Fruit fly (Drosophila melanogaster): ENCODE data around the gene pinta.

Gene pinta

DNA sequence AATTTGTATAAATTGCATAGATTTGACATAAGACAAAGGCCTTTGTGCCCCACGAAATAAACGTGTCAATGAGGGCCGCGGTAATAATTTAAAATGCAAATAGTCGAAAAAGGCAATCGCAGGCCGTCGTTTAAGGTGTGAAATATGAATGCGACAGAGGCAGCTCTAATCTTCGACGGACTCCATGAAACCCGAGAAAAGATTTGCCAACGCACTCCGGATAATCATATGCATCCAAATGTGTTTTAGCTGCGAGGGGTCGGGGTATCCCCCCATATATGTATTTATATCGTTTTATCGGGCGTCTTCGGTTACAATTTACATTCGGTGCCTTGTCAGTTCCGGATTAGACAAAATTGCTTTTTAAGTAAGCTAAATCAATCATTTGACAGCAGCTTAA lies 13.6 kb upstream of the pinta start:
- TF ChIP-seq kay (GFP tag; ENCODE audit: borderline replicate concordance) (no peak), CG5204 (GFP tag; optimal IDR thresholded peaks at IDR 0.05) (no peak), Hr96 (GFP tag; optimal IDR thresholded peaks at IDR 0.05) (no peak), bab1 (GFP tag; optimal IDR thresholded peaks at IDR 0.05) (no peak), Clk (GFP tag; optimal IDR thresholded peaks at IDR 0.05) (no peak), Crg-1 (GFP tag; optimal IDR thresholded peaks at IDR 0.05) (no peak), CG33017 (tag; optimal IDR thresholded peaks at IDR 0.05) (no peak), CG14711 (tag; optimal IDR thresholded peaks at IDR 0.05) (no peak), tj (GFP tag; optimal IDR thresholded peaks at IDR 0.05) (no peak), pad (GFP tag; optimal IDR thresholded peaks at IDR 0.05) (no peak), Mnt (GFP tag; optimal IDR thresholded peaks at IDR 0.05) (no peak), CG1620 (GFP tag; optimal IDR thresholded peaks at IDR 0.05) (no peak), ovo (GFP tag; optimal IDR thresholded peaks at IDR 0.05) (no peak), CG7101 (tag; optimal IDR thresholded peaks at IDR 0.05) (no peak), toe (GFP tag; optimal IDR thresholded peaks at IDR 0.05) (no peak)

DNA sequence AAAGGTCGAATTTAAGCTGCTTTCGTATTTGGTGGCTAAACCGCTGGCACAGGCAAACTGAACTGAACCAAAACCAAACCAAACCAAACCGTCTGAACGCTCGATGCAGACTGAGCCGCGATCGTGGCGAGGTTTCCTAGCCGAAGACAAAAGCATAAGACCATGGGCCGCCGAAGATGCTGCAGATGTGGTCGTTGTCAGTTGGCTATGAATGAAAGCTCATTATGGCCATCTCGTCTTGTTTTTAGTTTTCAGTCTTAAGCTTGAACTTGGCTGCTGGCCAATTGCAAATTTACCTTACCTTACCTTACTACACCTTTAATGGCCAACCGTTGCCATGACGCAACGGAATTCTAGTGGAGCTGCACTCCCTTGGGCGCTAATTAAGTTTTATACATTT lies 11.3 kb upstream of the pinta start, which contains the start of gene CG13847:
Gene CG13847, minus strand, starts transcription at position 101 of the 400 bp plus-strand sequence.
- no peak for TF ChIP-seq tj (GFP tag; optimal IDR thresholded peaks at IDR 0.05)
- no peak for TF ChIP-seq Crg-1 (GFP tag; optimal IDR thresholded peaks at IDR 0.05)
- TF ChIP-seq CG1620 (GFP tag; optimal IDR thresholded peaks at IDR 0.05), result no peak
- no peak for TF ChIP-seq Hr96 (GFP tag; optimal IDR thresholded peaks at IDR 0.05)
- TF ChIP-seq CG14711 (tag; optimal IDR thresholded peaks at IDR 0.05), result no peak
- TF ChIP-seq cnc (optimal IDR thresholded peaks at IDR 0.05), result no peak
- TF ChIP-seq kay (GFP tag; ENCODE audit: borderline replicate concordance), result no peak
- no peak for TF ChIP-seq bab1 (GFP tag; optimal IDR thresholded peaks at IDR 0.05)
- TF ChIP-seq cic (GFP tag; optimal IDR thresholded peaks at IDR 0.05), result no peak
- no peak for TF ChIP-seq CG12768 (GFP tag; optimal IDR thresholded peaks at IDR 0.05)
- no peak for TF ChIP-seq CG33017 (tag; optimal IDR thresholded peaks at IDR 0.05)
- no peak for TF ChIP-seq Mnt (GFP tag; optimal IDR thresholded peaks at IDR 0.05)
- no peak for TF ChIP-seq Clk (GFP tag; optimal IDR thresholded peaks at IDR 0.05)
- TF ChIP-seq pad (GFP tag; optimal IDR thresholded peaks at IDR 0.05), result no peak
- no peak for TF ChIP-seq toe (GFP tag; optimal IDR thresholded peaks at IDR 0.05)
- TF ChIP-seq CG7101 (tag; optimal IDR thresholded peaks at IDR 0.05), result no peak
- no peak for TF ChIP-seq CG5204 (GFP tag; optimal IDR thresholded peaks at IDR 0.05)
- TF ChIP-seq CG7045 (GFP tag; optimal IDR thresholded peaks at IDR 0.05), result no peak
- no peak for TF ChIP-seq ovo (GFP tag; optimal IDR thresholded peaks at IDR 0.05)
- TF ChIP-seq CG11617 (GFP tag; optimal IDR thresholded peaks at IDR 0.05), result no peak

DNA sequence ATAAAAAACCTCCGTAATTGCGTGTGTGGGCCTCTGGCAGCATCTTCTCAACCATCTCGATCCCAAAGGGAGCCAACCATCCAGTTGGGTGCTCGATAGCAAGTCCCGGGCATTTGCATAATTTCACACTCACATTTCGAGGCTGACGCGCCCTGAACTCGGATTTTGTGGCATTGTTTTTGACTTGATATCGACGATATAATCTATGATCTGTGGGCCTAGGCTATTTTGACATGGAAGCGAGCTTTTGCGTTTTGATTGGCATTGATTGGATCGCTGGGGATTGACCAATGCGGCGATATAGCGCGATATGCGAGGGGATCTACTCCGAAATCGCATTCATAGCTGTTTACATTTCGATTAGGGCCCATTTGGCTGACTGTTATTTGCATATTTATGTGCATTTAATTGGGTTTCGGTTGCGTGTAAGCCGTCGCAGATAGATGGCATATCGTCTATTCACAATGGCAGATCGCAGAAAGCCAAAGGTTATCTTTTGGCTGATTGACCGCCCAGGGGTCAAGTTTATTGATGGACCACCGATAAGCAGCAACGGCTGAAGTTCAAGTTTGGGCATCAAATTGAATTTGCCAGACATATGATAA lies 7.6 kb upstream of the pinta start:
- TF ChIP-seq CG14711 (tag; optimal IDR thresholded peaks at IDR 0.05), result no peak
- TF ChIP-seq toe (GFP tag; optimal IDR thresholded peaks at IDR 0.05), result no peak
- no peak for TF ChIP-seq CG33017 (tag; optimal IDR thresholded peaks at IDR 0.05)
- TF ChIP-seq Clk (GFP tag; optimal IDR thresholded peaks at IDR 0.05), result no peak
- no peak for TF ChIP-seq kay (GFP tag; ENCODE audit: borderline replicate concordance)
- TF ChIP-seq Crg-1 (GFP tag; optimal IDR thresholded peaks at IDR 0.05), result no peak
- no peak for TF ChIP-seq CG7045 (GFP tag; optimal IDR thresholded peaks at IDR 0.05)
- TF ChIP-seq CG12768 (GFP tag; optimal IDR thresholded peaks at IDR 0.05), result no peak
- TF ChIP-seq bab1 (GFP tag; optimal IDR thresholded peaks at IDR 0.05), result no peak
- no peak for TF ChIP-seq CG5204 (GFP tag; optimal IDR thresholded peaks at IDR 0.05)
- TF ChIP-seq cnc (optimal IDR thresholded peaks at IDR 0.05), result no peak
- TF ChIP-seq Mnt (GFP tag; optimal IDR thresholded peaks at IDR 0.05), result no peak
- no peak for TF ChIP-seq CG7101 (tag; optimal IDR thresholded peaks at IDR 0.05)
- no peak for TF ChIP-seq pad (GFP tag; optimal IDR thresholded peaks at IDR 0.05)
- no peak for TF ChIP-seq ovo (GFP tag; optimal IDR thresholded peaks at IDR 0.05)

DNA sequence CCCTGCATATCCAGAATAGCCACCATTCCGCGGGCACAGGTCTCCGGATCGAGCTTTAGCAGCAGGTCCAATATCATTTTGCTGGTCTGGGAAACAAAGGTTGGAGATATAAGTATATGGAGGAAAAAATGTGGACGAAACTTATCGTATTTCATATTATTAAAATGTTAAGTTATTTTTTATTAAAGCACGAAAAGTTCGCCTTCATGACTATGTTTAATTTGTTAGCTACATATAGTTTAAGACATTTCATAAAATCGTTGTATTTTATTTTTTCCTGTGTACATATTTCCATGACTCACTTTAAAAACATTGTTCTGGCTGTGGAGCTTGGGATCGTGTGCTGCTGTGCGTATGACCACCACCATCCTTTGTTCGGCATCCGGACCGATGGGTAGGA lies 733 bp downstream of the pinta start:
- TF ChIP-seq Crg-1 (GFP tag; optimal IDR thresholded peaks at IDR 0.05) (no peak), ovo (GFP tag; optimal IDR thresholded peaks at IDR 0.05) (no peak)

DNA sequence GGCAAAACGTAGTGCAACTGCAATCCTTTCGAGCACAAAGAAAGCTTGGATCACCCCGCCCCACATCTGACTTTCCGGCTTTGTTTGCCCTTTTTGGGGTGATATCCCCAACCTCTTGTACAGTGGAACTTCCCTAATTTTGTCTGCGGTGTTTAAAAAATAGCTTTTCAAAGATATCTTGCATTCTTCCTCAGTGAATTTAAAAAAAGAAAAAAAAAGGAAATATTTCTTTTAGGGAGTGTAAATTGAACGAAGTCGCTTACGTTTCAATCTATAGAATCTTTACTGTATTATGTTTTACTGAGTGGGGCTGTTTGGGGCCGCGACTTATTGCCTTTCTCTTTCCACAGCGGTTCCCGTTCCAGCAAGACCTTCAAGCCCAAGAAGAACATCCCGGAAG lies 3.1 kb downstream of the pinta start:
- no peak for TF ChIP-seq CG12768 (GFP tag; optimal IDR thresholded peaks at IDR 0.05)
- peak; percentile 69 for TF ChIP-seq CG7101 (tag; optimal IDR thresholded peaks at IDR 0.05)
- no peak for TF ChIP-seq ovo (GFP tag; optimal IDR thresholded peaks at IDR 0.05)
- TF ChIP-seq CG33017 (tag; optimal IDR thresholded peaks at IDR 0.05), result peak; percentile 54
- peak; percentile 2 for TF ChIP-seq pad (GFP tag; optimal IDR thresholded peaks at IDR 0.05)
- TF ChIP-seq CG7045 (GFP tag; optimal IDR thresholded peaks at IDR 0.05), result peak; percentile 6
- TF ChIP-seq CG14711 (tag; optimal IDR thresholded peaks at IDR 0.05), result peak; percentile 56
- no peak for TF ChIP-seq kay (GFP tag; ENCODE audit: borderline replicate concordance)
- TF ChIP-seq CG11617 (GFP tag; optimal IDR thresholded peaks at IDR 0.05), result no peak
- peak; percentile 23 for TF ChIP-seq Hr96 (GFP tag; optimal IDR thresholded peaks at IDR 0.05)
- no peak for TF ChIP-seq Crg-1 (GFP tag; optimal IDR thresholded peaks at IDR 0.05)
- peak; percentile 90 for TF ChIP-seq bab1 (GFP tag; optimal IDR thresholded peaks at IDR 0.05)
- no peak for TF ChIP-seq Mnt (GFP tag; optimal IDR thresholded peaks at IDR 0.05)

DNA sequence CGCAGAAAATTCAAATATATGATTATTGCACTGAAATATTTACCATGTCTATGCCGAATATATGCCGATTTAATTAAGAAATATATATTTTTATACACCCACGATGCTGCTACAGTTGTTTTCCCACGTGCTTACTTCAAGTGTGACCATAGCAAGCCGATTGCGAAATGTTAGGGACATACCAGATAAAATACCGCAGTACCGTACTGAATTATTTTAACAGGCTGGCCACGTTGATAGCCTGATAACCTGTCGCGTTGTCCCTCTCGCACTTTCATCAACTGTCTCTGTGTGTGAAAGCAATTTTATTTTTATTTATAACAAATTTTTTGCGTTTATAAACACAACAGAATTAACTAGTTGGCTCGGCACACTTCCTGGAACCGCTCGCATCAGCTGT lies 3.8 kb downstream of the pinta start, which contains the start of the genes Nop56 and mats:
Gene Nop56, minus strand, starts transcription at position 158 of the 400 bp plus-strand sequence.
Gene mats, plus strand, starts transcription at position 251 of the 400 bp plus-strand sequence.
- no peak for TF ChIP-seq CG33017 (tag; optimal IDR thresholded peaks at IDR 0.05)
- TF ChIP-seq Mnt (GFP tag; optimal IDR thresholded peaks at IDR 0.05), result peak; percentile 100
- peak; percentile 6 for TF ChIP-seq CG11617 (GFP tag; optimal IDR thresholded peaks at IDR 0.05)
- no peak for TF ChIP-seq Clk (GFP tag; optimal IDR thresholded peaks at IDR 0.05)
- peak; percentile 27 for TF ChIP-seq cic (GFP tag; optimal IDR thresholded peaks at IDR 0.05)
- peak; percentile 27 for TF ChIP-seq pad (GFP tag; optimal IDR thresholded peaks at IDR 0.05)
- TF ChIP-seq Crg-1 (GFP tag; optimal IDR thresholded peaks at IDR 0.05), result no peak
- TF ChIP-seq CG7101 (tag; optimal IDR thresholded peaks at IDR 0.05), result peak; percentile 45
- TF ChIP-seq kay (GFP tag; ENCODE audit: borderline replicate concordance), result peak; percentile 88
- no peak for TF ChIP-seq ovo (GFP tag; optimal IDR thresholded peaks at IDR 0.05)
- no peak for TF ChIP-seq CG7045 (GFP tag; optimal IDR thresholded peaks at IDR 0.05)
- peak; percentile 67 for TF ChIP-seq bab1 (GFP tag; optimal IDR thresholded peaks at IDR 0.05)
- TF ChIP-seq CG12768 (GFP tag; optimal IDR thresholded peaks at IDR 0.05), result no peak
- TF ChIP-seq tj (GFP tag; optimal IDR thresholded peaks at IDR 0.05), result no peak
- no peak for TF ChIP-seq CG1620 (GFP tag; optimal IDR thresholded peaks at IDR 0.05)
- no peak for TF ChIP-seq CG5204 (GFP tag; optimal IDR thresholded peaks at IDR 0.05)
- TF ChIP-seq CG14711 (tag; optimal IDR thresholded peaks at IDR 0.05), result peak; percentile 19
- no peak for TF ChIP-seq toe (GFP tag; optimal IDR thresholded peaks at IDR 0.05)
- no peak for TF ChIP-seq Hr96 (GFP tag; optimal IDR thresholded peaks at IDR 0.05)

Measured in whole organism, adult.